Worm (Caenorhabditis elegans) whole organism, early embryonic: Measurements from ENCODE around the gene C04B4.2.

Experiments used
- aly-1 ChIP-seq: sonication (generic microtip); optimal IDR thresholded peaks from 2 replicates; lab custom pipeline; 2016; ENCODE audit warnings: missing genetic modification characterization, missing compliant biosample characterization
- ama-1 ChIP-seq: fragments of 150-350 bp; optimal IDR thresholded peaks from 2 replicates; lab custom pipeline; 2014
- ceh-36 ChIP-seq: sonication (generic microtip); optimal IDR thresholded peaks from 2 replicates; lab custom pipeline; 2016; ENCODE audit warnings: missing genetic modification characterization, inconsistent platforms, missing compliant biosample characterization
- hmbx-1 ChIP-seq: sonication (generic microtip); optimal IDR thresholded peaks from 2 replicates; lab custom pipeline; 2016; ENCODE audit warnings: mild to moderate bottlenecking, missing genetic modification characterization, missing compliant biosample characterization
- hmg-4 ChIP-seq: fragments of 200-800 bp; sonication (Bioruptor generic); optimal IDR thresholded peaks from 2 replicates; lab custom pipeline; 2018; ENCODE audit warnings: mild to moderate bottlenecking, missing genetic modification characterization, missing compliant biosample characterization
- scrt-1 ChIP-seq: fragments of 200-800 bp; sonication (Bioruptor generic); IDR thresholded peaks from 2 replicates; pipeline ENCODE4 v1.3.6; 2022; ENCODE audit warnings: missing genetic modification characterization, missing compliant biosample characterization

- TF ChIP-seq ama-1 = no peak
- no peak for TF ChIP-seq ceh-36
- TF ChIP-seq hmbx-1 (tag; lab: Kevin White, UChicago) = no peak
- TF ChIP-seq aly-1 (tag; lab: Kevin White, UChicago) = no peak
- no peak for TF ChIP-seq hmg-4 (GFP tag; lab: Kevin White, UChicago)
- no peak for TF ChIP-seq scrt-1 (GFP tag; lab: Robert Waterston, UW)
Measured at ce11 chrX:12298324-12298723, 15.2 kb downstream of the C04B4.2 start, which contains the start of gene W06D11.3.
